Fruit fly (Drosophila melanogaster): Measurements from ENCODE around the gene CG9981.

Gene CG9981

DNA sequence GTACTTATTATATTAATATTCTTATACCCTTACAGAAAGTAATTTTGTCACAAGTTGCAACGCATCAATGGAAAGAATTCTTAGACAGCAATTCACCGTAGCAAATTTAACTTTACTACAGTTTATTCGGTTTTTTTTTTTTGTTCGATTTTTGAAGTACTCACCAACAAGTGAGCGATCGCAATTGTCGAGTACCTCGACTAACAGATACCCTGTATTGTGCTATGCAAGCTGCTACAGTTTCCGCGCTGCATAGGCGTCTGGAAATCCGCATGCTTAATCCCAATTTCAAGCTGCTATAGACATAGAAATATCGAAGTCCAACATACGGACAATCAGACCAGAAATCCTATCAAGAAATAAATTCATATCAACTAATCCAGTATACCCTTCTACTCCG, 36.3 kb downstream of the CG9981 start:
- TF ChIP-seq CG17801 (GFP tag; optimal IDR thresholded peaks at IDR 0.05; ENCODE audit: partially characterized antibody): no peak

DNA sequence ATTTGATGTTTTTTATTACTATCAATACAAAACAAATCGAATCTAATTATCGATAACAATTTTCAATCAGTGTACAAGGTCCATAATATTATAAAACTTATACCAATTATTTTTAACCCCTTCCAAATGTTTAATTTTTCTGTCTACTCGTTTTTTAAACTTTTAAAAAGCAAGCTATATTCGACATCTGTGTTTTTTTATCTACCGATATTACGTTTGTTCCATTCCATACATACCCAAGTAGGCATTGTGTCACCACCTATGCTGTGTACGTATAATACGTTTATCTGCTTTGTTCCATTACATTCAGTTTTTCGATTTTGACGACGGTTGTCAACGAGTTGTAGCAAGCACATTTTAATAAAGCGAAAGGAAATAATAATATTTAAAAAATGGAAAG, 43.6 kb downstream of the CG9981 start, which contains the start of gene nonA:
TSS of gene nonA (plus strand) at position 264 of the 400 bp plus-strand sequence.
- no peak for TF ChIP-seq CG17801 (GFP tag; optimal IDR thresholded peaks at IDR 0.05; ENCODE audit: partially characterized antibody)

DNA sequence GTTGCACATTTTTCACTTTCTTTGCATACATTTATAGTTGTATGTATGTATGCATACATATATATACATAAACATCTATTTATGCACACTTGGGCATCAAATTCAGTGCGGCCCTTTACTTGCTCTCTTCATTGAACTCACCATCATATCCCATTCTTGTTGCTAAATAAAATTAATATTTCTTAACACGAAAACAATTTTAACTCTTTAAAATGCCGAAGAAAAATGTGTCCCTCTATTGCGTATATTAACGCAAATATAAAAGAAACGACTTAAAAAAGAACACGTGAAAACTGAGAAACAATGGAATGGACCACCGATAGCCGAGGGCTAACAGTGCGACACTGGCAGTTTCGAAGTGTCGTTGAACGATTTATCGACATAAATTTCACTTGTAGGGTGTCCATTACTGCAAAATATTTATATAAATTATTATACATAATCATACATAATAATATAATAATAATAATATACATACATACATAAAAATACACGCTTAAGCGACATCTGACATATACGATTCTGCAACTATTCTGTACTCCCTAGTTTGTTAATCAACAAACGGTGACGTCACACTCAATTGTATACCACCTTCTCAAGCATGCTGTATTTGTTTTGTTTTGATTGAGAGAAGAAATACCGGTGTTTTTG, 46.1 kb downstream of the CG9981 start, which contains the start of the genes U2af50 and PIG-Q:
TSS of gene U2af50 (minus strand) at position 370 of the 651 bp plus-strand sequence.
TSS of gene PIG-Q (plus strand) at position 474 of the 651 bp plus-strand sequence.
- peak; percentile 94 for TF ChIP-seq CG17801 (GFP tag; optimal IDR thresholded peaks at IDR 0.05; ENCODE audit: partially characterized antibody)

DNA sequence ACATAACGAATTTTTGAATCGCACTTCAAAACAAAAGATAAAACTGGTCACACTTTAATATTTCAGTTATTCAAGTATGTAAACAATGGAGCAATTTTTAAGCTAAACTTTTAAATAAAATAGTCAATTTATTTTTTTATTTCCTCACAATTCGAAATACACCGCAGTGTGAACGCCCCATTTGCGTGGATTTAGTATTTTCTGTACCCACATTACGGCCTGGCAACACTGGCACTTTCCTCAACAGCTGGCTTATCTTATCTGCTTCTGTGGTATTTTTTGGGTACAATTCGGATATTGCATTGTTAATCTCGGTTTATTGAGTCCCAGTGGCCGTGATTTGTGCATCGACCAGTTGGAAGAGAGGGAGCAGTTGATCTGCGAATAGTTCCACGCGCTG, 54.9 kb downstream of the CG9981 start, which contains the start of gene sl:
TSS of gene sl (plus strand) at position 254 of the 400 bp plus-strand sequence.
- TF ChIP-seq CG17801 (GFP tag; optimal IDR thresholded peaks at IDR 0.05; ENCODE audit: partially characterized antibody): no peak

All from ovary, adult (tissue).